Worm (Caenorhabditis elegans) whole organism, L2 larva: ENCODE measurements around the gene ZC262.2.

ENCODE experiments used
- lin-39 ChIP-seq: fragments of 150-350 bp; optimal IDR thresholded peaks from 2 replicates; lab custom pipeline; 2014; ENCODE audit warnings: missing biosample characterization, missing genetic modification reagents, missing genetic modification characterization
- snpc-4 ChIP-seq: fragments of 150-350 bp; optimal IDR thresholded peaks from 2 replicates; lab custom pipeline; 2014; ENCODE audit warnings: missing biosample characterization, missing genetic modification characterization

DNA sequence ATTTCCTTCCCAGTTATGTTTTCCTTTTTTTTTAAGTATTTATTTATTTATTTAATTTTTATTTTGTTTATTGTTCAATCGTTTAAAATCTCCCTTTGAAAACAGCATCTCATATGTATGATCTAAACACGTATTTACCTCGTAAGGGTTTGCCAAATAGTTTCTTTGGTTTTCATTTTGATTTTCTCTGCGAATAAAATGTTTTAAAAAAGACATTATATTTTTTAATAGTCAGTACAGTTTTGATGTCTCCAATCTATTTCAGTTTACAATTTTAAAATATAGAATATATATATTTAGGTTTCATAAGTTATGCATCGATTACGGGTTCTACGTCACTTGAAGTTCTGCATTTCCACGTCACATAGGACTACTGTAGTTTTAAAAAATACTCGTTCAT is 48.8 kb downstream of the ZC262.2 start, which contains the start of gene R05D3.12:
- TF ChIP-seq snpc-4 (tag; lab: Kevin White, UChicago), result no peak
- no peak for TF ChIP-seq lin-39
